Worm (Caenorhabditis elegans): Measurements from ENCODE around the gene fip-1.

DNA sequence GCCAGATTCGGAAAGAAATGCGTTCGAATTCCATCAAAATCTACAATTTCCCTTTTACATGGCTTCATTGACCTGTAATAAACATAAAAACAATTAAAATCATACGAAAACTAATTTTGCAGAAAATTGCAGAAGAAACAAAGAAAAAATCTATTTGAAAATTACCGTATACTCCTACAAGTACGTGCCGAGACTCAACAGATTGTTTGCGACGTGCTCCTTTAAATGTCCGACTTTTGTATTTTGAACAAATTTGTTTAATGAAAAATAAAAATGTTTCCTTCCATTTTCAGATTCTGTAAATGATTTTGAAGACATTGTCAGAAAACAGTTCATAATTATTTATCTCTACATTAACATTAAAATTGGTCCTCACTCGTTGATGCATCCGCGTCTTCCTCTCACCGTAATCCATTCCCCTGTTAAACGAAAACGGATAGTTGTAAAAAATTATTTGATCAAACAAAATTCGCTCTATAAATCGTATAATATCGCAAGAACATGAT lies 35.5 kb downstream of the fip-1 start, which contains the start of gene pgl-2:
- no peak for TF ChIP-seq K11D2.4 (GFP tag; IDR thresholded peaks at IDR 0.05)
- TF ChIP-seq F57A8.1 (GFP tag; optimal IDR thresholded peaks at IDR 0.05), result no peak
- TF ChIP-seq aptf-3 (GFP tag; IDR thresholded peaks at IDR 0.05), result no peak

Data from whole organism, young adult.